Fruit fly (Drosophila melanogaster): ENCODE results near the gene GIIIspla2.

Gene GIIIspla2

dm6 chrX:8145501-8146157, 11.8 kb upstream of the GIIIspla2 start, which contains the start of the genes alpha-PheRS and CG2129:
TSS of gene alpha-PheRS (minus strand) at chrX:8145602.
TSS of gene CG2129 (plus strand) at chrX:8145839.
- TF ChIP-seq pad (GFP tag; optimal IDR thresholded peaks at IDR 0.05): peak; percentile 13
- TF ChIP-seq cic (GFP tag; optimal IDR thresholded peaks at IDR 0.05): no peak
- no peak for TF ChIP-seq kay (GFP tag; ENCODE audit: borderline replicate concordance)
- peak; percentile 43 for TF ChIP-seq tj (GFP tag; optimal IDR thresholded peaks at IDR 0.05)
- no peak for TF ChIP-seq CG12768 (GFP tag; optimal IDR thresholded peaks at IDR 0.05)
- peak; percentile 57 for TF ChIP-seq CG11617 (GFP tag; optimal IDR thresholded peaks at IDR 0.05)
- no peak for TF ChIP-seq Hr96 (GFP tag; optimal IDR thresholded peaks at IDR 0.05)
- TF ChIP-seq cnc (optimal IDR thresholded peaks at IDR 0.05): no peak
- TF ChIP-seq CG7045 (GFP tag; optimal IDR thresholded peaks at IDR 0.05): no peak
- peak; percentile 73 for TF ChIP-seq Mnt (GFP tag; optimal IDR thresholded peaks at IDR 0.05)
- TF ChIP-seq CG1620 (GFP tag; optimal IDR thresholded peaks at IDR 0.05): peak; percentile 44
- no peak for TF ChIP-seq CG33017 (tag; optimal IDR thresholded peaks at IDR 0.05)
- TF ChIP-seq CG7101 (tag; optimal IDR thresholded peaks at IDR 0.05): peak; percentile 61
- no peak for TF ChIP-seq CG5204 (GFP tag; optimal IDR thresholded peaks at IDR 0.05)
- no peak for TF ChIP-seq toe (GFP tag; optimal IDR thresholded peaks at IDR 0.05)
- peak; percentile 66 for TF ChIP-seq CG14711 (tag; optimal IDR thresholded peaks at IDR 0.05)
- TF ChIP-seq bab1 (GFP tag; optimal IDR thresholded peaks at IDR 0.05): peak; percentile 77
- TF ChIP-seq Clk (GFP tag; optimal IDR thresholded peaks at IDR 0.05): no peak
- TF ChIP-seq Crg-1 (GFP tag; optimal IDR thresholded peaks at IDR 0.05): peak; percentile 22
- TF ChIP-seq ovo (GFP tag; optimal IDR thresholded peaks at IDR 0.05): no peak

- no peak for TF ChIP-seq cic (GFP tag; optimal IDR thresholded peaks at IDR 0.05)
- no peak for TF ChIP-seq pad (GFP tag; optimal IDR thresholded peaks at IDR 0.05)
Measured at dm6 chrX:8147649-8148048, 9.8 kb upstream of the GIIIspla2 start, which contains the start of gene CG15336. TSS of gene CG15336 (plus strand) at chrX:8147949.

dm6 chrX:8148556-8148955, 8.9 kb upstream of the GIIIspla2 start, which contains the start of gene CG10959:
TSS of gene CG10959 (plus strand) at chrX:8148783.
- TF ChIP-seq Mnt (GFP tag; optimal IDR thresholded peaks at IDR 0.05) (no peak), CG1620 (GFP tag; optimal IDR thresholded peaks at IDR 0.05) (no peak), toe (GFP tag; optimal IDR thresholded peaks at IDR 0.05) (no peak), CG5204 (GFP tag; optimal IDR thresholded peaks at IDR 0.05) (no peak), CG7101 (tag; optimal IDR thresholded peaks at IDR 0.05) (no peak), Crg-1 (GFP tag; optimal IDR thresholded peaks at IDR 0.05) (no peak), pad (GFP tag; optimal IDR thresholded peaks at IDR 0.05) (no peak), CG7045 (GFP tag; optimal IDR thresholded peaks at IDR 0.05) (no peak), CG14711 (tag; optimal IDR thresholded peaks at IDR 0.05) (no peak), Clk (GFP tag; optimal IDR thresholded peaks at IDR 0.05) (no peak), tj (GFP tag; optimal IDR thresholded peaks at IDR 0.05) (no peak), CG11617 (GFP tag; optimal IDR thresholded peaks at IDR 0.05) (no peak), cic (GFP tag; optimal IDR thresholded peaks at IDR 0.05) (no peak), kay (GFP tag; ENCODE audit: borderline replicate concordance) (no peak), CG33017 (tag; optimal IDR thresholded peaks at IDR 0.05) (no peak), ovo (GFP tag; optimal IDR thresholded peaks at IDR 0.05) (no peak), cnc (optimal IDR thresholded peaks at IDR 0.05) (no peak)

- TF ChIP-seq CG33017 (tag; optimal IDR thresholded peaks at IDR 0.05) (no peak), cnc (optimal IDR thresholded peaks at IDR 0.05) (no peak), Hr96 (GFP tag; optimal IDR thresholded peaks at IDR 0.05) (no peak), cic (GFP tag; optimal IDR thresholded peaks at IDR 0.05) (no peak), CG5204 (GFP tag; optimal IDR thresholded peaks at IDR 0.05) (no peak), CG7045 (GFP tag; optimal IDR thresholded peaks at IDR 0.05) (no peak), ovo (GFP tag; optimal IDR thresholded peaks at IDR 0.05) (peak; percentile 64), CG12768 (GFP tag; optimal IDR thresholded peaks at IDR 0.05) (no peak)
Measured at dm6 chrX:8152077-8152476, 5.4 kb upstream of the GIIIspla2 start, which contains the start of gene Gbeta5. TSS of gene Gbeta5 (minus strand) at chrX:8152275.

dm6 chrX:8152718-8153117, 4.7 kb upstream of the GIIIspla2 start, which contains the start of gene CG18262:
TSS of gene CG18262 (plus strand) at chrX:8152948.
- TF ChIP-seq bab1 (GFP tag; optimal IDR thresholded peaks at IDR 0.05): peak; percentile 21
- TF ChIP-seq kay (GFP tag; ENCODE audit: borderline replicate concordance): no peak
- TF ChIP-seq Hr96 (GFP tag; optimal IDR thresholded peaks at IDR 0.05): no peak
- TF ChIP-seq CG1620 (GFP tag; optimal IDR thresholded peaks at IDR 0.05): peak; percentile 54
- TF ChIP-seq Mnt (GFP tag; optimal IDR thresholded peaks at IDR 0.05): peak; percentile 25
- TF ChIP-seq toe (GFP tag; optimal IDR thresholded peaks at IDR 0.05): no peak
- no peak for TF ChIP-seq Clk (GFP tag; optimal IDR thresholded peaks at IDR 0.05)
- TF ChIP-seq CG7101 (tag; optimal IDR thresholded peaks at IDR 0.05): peak; percentile 45
- no peak for TF ChIP-seq tj (GFP tag; optimal IDR thresholded peaks at IDR 0.05)
- no peak for TF ChIP-seq CG33017 (tag; optimal IDR thresholded peaks at IDR 0.05)
- no peak for TF ChIP-seq cic (GFP tag; optimal IDR thresholded peaks at IDR 0.05)
- TF ChIP-seq CG7045 (GFP tag; optimal IDR thresholded peaks at IDR 0.05): no peak
- peak; percentile 48 for TF ChIP-seq Crg-1 (GFP tag; optimal IDR thresholded peaks at IDR 0.05)
- TF ChIP-seq CG11617 (GFP tag; optimal IDR thresholded peaks at IDR 0.05): no peak
- peak; percentile 11 for TF ChIP-seq CG12768 (GFP tag; optimal IDR thresholded peaks at IDR 0.05)
- TF ChIP-seq CG14711 (tag; optimal IDR thresholded peaks at IDR 0.05): no peak
- TF ChIP-seq CG5204 (GFP tag; optimal IDR thresholded peaks at IDR 0.05): no peak
- TF ChIP-seq ovo (GFP tag; optimal IDR thresholded peaks at IDR 0.05): no peak
- no peak for TF ChIP-seq cnc (optimal IDR thresholded peaks at IDR 0.05)
- TF ChIP-seq pad (GFP tag; optimal IDR thresholded peaks at IDR 0.05): peak; percentile 56

- no peak for TF ChIP-seq CG12768 (GFP tag; optimal IDR thresholded peaks at IDR 0.05)
- TF ChIP-seq CG7101 (tag; optimal IDR thresholded peaks at IDR 0.05): no peak
- no peak for TF ChIP-seq cic (GFP tag; optimal IDR thresholded peaks at IDR 0.05)
- no peak for TF ChIP-seq CG33017 (tag; optimal IDR thresholded peaks at IDR 0.05)
- no peak for TF ChIP-seq tj (GFP tag; optimal IDR thresholded peaks at IDR 0.05)
- TF ChIP-seq Mnt (GFP tag; optimal IDR thresholded peaks at IDR 0.05): no peak
- TF ChIP-seq CG5204 (GFP tag; optimal IDR thresholded peaks at IDR 0.05): no peak
- no peak for TF ChIP-seq toe (GFP tag; optimal IDR thresholded peaks at IDR 0.05)
- no peak for TF ChIP-seq pad (GFP tag; optimal IDR thresholded peaks at IDR 0.05)
Measured at dm6 chrX:8158942-8159472, 1.6 kb downstream of the GIIIspla2 start.
